Fruit fly (Drosophila melanogaster) S2 (cell line): ENCODE results near the gene Obp83a.

Experiments used
- CG8478 ChIP-seq: fragments of >200 bp; optimal IDR thresholded peaks from 2 replicates; lab custom pipeline; 2018
- CTCF ChIP-seq, 2 experiments: fragments of >200 bp; optimal IDR thresholded peaks; 2 replicates each; lab custom pipeline; 2018

DNA sequence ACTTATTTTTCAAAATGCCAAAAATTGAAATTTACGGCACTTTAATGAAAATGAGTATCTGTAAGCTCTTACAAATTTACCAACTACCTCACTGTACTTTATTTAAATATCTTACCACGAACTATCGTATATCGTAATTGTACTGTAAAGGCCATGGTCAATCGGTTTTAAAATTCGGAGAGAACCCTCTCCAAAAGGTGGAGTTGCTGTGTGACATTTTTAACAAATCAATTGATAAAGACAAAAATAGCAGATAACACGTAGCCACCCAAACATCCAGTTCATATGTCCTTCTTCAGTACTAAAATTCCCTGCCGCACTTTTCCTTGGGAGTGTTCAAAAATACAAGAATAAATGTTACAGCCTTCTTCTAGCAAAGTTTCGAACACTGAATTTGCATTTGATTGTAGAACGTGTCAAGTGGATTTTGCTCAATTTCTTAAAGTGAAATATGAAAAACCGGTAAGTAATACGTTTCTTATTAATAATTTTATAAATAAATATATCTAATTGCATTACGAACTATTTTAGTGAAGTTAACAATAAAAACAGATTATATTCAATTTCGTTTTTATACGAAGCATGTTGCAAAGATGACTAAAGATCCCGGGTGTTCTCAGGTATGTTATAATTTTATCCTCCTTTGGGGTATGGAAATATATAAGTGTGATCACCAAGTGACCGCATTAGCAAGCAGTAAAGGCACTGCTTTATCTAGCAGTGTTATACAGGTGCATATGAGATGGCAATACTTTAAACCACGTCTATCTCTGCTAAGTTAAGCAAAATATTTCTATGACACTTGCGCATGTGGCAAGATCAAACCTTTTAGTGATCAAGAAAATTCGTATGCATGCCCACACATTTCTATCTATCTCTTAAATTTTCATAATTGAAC lies 34.7 kb upstream of the Obp83a start:
- TF ChIP-seq CG8478 (lab: Kevin White, UChicago) (no peak), CTCF (optimal IDR thresholded peaks at IDR 0.05; lab: Kevin White, UChicago) (peak; percentile 79 to 83)
